Worm (Caenorhabditis elegans): ENCODE results near the gene F41B4.1.

ce11 chrX:6840670-6841308, 15.1 kb upstream of the F41B4.1 start, which contains the start of the genes glr-6 and asg-2:
- TF ChIP-seq fax-1 (tag; optimal IDR thresholded peaks at IDR 0.05) = no peak
- TF ChIP-seq elt-2 (tag; optimal IDR thresholded peaks at IDR 0.05) = peak; percentile 3
- no peak for TF ChIP-seq C08G9.2 (tag; optimal IDR thresholded peaks at IDR 0.05)
- TF ChIP-seq ceh-30 (tag; optimal IDR thresholded peaks at IDR 0.05) = no peak
- TF ChIP-seq pqm-1 (tag; optimal IDR thresholded peaks at IDR 0.05) = no peak
- no peak for TF ChIP-seq ceh-2 (tag; optimal IDR thresholded peaks at IDR 0.05)
- no peak for TF ChIP-seq dmd-4 (tag; optimal IDR thresholded peaks at IDR 0.05; ENCODE audit: borderline replicate concordance)
- no peak for TF ChIP-seq fkh-10 (GFP tag; optimal IDR thresholded peaks at IDR 0.05)
- TF ChIP-seq nfya-1 (tag; optimal IDR thresholded peaks at IDR 0.05) = peak; percentile 61
- TF ChIP-seq nhr-11 (tag; optimal IDR thresholded peaks at IDR 0.05) = no peak
- peak; percentile 20 for TF ChIP-seq ceh-18 (tag; optimal IDR thresholded peaks at IDR 0.05)
- no peak for TF ChIP-seq rnt-1 (tag; optimal IDR thresholded peaks at IDR 0.05)

All from whole organism, late embryonic.